Fruit fly (Drosophila melanogaster) whole organism, wandering third instar larva: ENCODE results near the gene gammaCOP.

Experiments used
- Abd-B ChIP-seq: fragments of >200 bp; optimal IDR thresholded peaks from 2 replicates; lab custom pipeline; 2017; ENCODE audit warnings: missing biosample characterization, missing genetic modification characterization
- CG32264 ChIP-seq: fragments of 200-800 bp; sonication (Bioruptor generic); optimal IDR thresholded peaks from 2 replicates; lab custom pipeline; 2016; ENCODE audit warnings: missing biosample characterization, missing genetic modification characterization
- CG9705 ChIP-seq: fragments of 200-800 bp; sonication (Bioruptor generic); optimal IDR thresholded peaks from 2 replicates; lab custom pipeline; 2018; ENCODE audit warnings: missing biosample characterization, mild to moderate bottlenecking, missing genetic modification characterization
- CrebA ChIP-seq: fragments of 200-800 bp; sonication (Bioruptor generic); optimal IDR thresholded peaks from 2 replicates; lab custom pipeline; 2016; ENCODE audit warnings: missing biosample characterization, mild to moderate bottlenecking, missing genetic modification characterization, borderline replicate concordance
- Dfd ChIP-seq: fragments of >200 bp; optimal IDR thresholded peaks from 2 replicates; lab custom pipeline; 2017; ENCODE audit warnings: missing biosample characterization, missing genetic modification characterization
- Dif ChIP-seq: fragments of 200-275, 200-300 bp; sonication (Bioruptor generic); optimal IDR thresholded peaks from 2 replicates; lab custom pipeline; 2018; ENCODE audit warnings: missing biosample characterization, missing genetic modification characterization; ENCODE audit not compliant: partially characterized antibody
- GATAd ChIP-seq: sonication (Bioruptor generic); optimal IDR thresholded peaks from 2 replicates; lab custom pipeline; 2016; ENCODE audit warnings: missing biosample characterization, missing genetic modification characterization
- HLH106 ChIP-seq: fragments of 200-800 bp; optimal IDR thresholded peaks from 3 replicates; lab custom pipeline; 2019; ENCODE audit warnings: missing biosample characterization, mild to moderate bottlenecking, missing genetic modification characterization, moderate library complexity
- Hnf4 ChIP-seq: fragments of 200-800 bp; sonication (Bioruptor generic); optimal IDR thresholded peaks from 2 replicates; lab custom pipeline; 2016; ENCODE audit warnings: missing biosample characterization, mild to moderate bottlenecking, missing genetic modification characterization
- Hr78 ChIP-seq: fragments of >200 bp; optimal IDR thresholded peaks from 2 replicates; lab custom pipeline; 2017; ENCODE audit warnings: missing biosample characterization, missing genetic modification characterization
- Hr83 ChIP-seq: fragments of 200-300 bp; sonication (Bioruptor generic); optimal IDR thresholded peaks from 2 replicates; lab custom pipeline; 2016; ENCODE audit warnings: missing biosample characterization, mild to moderate bottlenecking, missing genetic modification characterization, moderate library complexity; ENCODE audit not compliant: poor library complexity, severe bottlenecking
- Jra ChIP-seq: sonication (Bioruptor generic); optimal IDR thresholded peaks from 2 replicates; lab custom pipeline; 2016; ENCODE audit warnings: missing biosample characterization, missing genetic modification characterization
- Mio ChIP-seq: sonication (Bioruptor generic); optimal IDR thresholded peaks from 2 replicates; lab custom pipeline; 2016; ENCODE audit warnings: missing biosample characterization, missing genetic modification characterization
- Myc ChIP-seq: fragments of >200 bp; optimal IDR thresholded peaks from 2 replicates; lab custom pipeline; 2017
- N ChIP-seq: fragments of >200 bp; optimal IDR thresholded peaks from 2 replicates; lab custom pipeline; 2018; ENCODE audit warnings: missing biosample characterization, missing external identifiers, missing genetic modification characterization
- OdsH ChIP-seq: fragments of 200-800 bp; sonication (Bioruptor generic); optimal IDR thresholded peaks from 2 replicates; lab custom pipeline; 2016; ENCODE audit warnings: missing biosample characterization, mild to moderate bottlenecking, missing genetic modification characterization
- Rel ChIP-seq, 2 experiments: fragments of 200-800 bp; sonication (Bioruptor generic) in 1 of 2; optimal IDR thresholded peaks; 2 replicates in 1 of 2; 3 replicates in 1 of 2; lab custom pipeline; 2016 to 2019; ENCODE audit warnings: mild to moderate bottlenecking in 2 of 2, missing biosample characterization in 2 of 2, missing genetic modification characterization in 2 of 2, moderate library complexity in 1 of 2
- Sp1 ChIP-seq: fragments of 200-800 bp; sonication (Bioruptor generic); optimal IDR thresholded peaks from 3 replicates; lab custom pipeline; 2019; ENCODE audit warnings: missing biosample characterization, mild to moderate bottlenecking, missing genetic modification characterization, moderate library complexity
- br ChIP-seq: fragments of 200-800 bp; sonication (Bioruptor generic); optimal IDR thresholded peaks from 2 replicates; lab custom pipeline; 2016; ENCODE audit warnings: missing biosample characterization, missing genetic modification characterization
- brk ChIP-seq: fragments of 200-800 bp; sonication (Bioruptor generic); optimal IDR thresholded peaks from 2 replicates; lab custom pipeline; 2016; ENCODE audit warnings: missing biosample characterization, mild to moderate bottlenecking, missing genetic modification characterization
- dl ChIP-seq, 2 experiments: fragments of 175-275, 200-275 bp in 1 of 2; fragments of 200-275 bp in 1 of 2; sonication (Bioruptor generic); optimal IDR thresholded peaks; lab custom pipeline; 2018; ENCODE audit warnings: mild to moderate bottlenecking in 2 of 2, missing biosample characterization in 2 of 2, missing genetic modification characterization in 2 of 2, moderate library complexity in 2 of 2; ENCODE audit not compliant: partially characterized antibody in 2 of 2, insufficient read depth in 1 of 2
- dsf ChIP-seq: sonication (Bioruptor generic); optimal IDR thresholded peaks from 2 replicates; lab custom pipeline; 2016; ENCODE audit warnings: missing biosample characterization, missing genetic modification characterization, borderline replicate concordance
- ey ChIP-seq: fragments of 200-800 bp; sonication (Bioruptor generic); optimal IDR thresholded peaks from 2 replicates; lab custom pipeline; 2016; ENCODE audit warnings: missing biosample characterization, missing genetic modification characterization
- foxo ChIP-seq, 2 experiments: fragments of 200-800 bp; sonication (Bioruptor generic); optimal IDR thresholded peaks; 2 replicates in 1 of 2; 3 replicates in 1 of 2; lab custom pipeline; 2016 to 2017; ENCODE audit warnings: missing biosample characterization in 2 of 2, missing genetic modification characterization in 2 of 2
- fru ChIP-seq: fragments of 200-800 bp; sonication (Bioruptor generic); optimal IDR thresholded peaks from 3 replicates; lab custom pipeline; 2016; ENCODE audit warnings: missing biosample characterization, mild to moderate bottlenecking, missing genetic modification characterization
- h ChIP-seq: fragments of 200-800 bp; sonication (Bioruptor generic); optimal IDR thresholded peaks from 3 replicates; lab custom pipeline; 2016; ENCODE audit warnings: missing biosample characterization, mild to moderate bottlenecking, missing genetic modification characterization
- jim ChIP-seq: fragments of 175-275, 200-325 bp; sonication (Bioruptor generic); optimal IDR thresholded peaks from 2 replicates; lab custom pipeline; 2016; ENCODE audit warnings: missing biosample characterization, mild to moderate bottlenecking, missing genetic modification characterization
- lola ChIP-seq: fragments of >200 bp; optimal IDR thresholded peaks from 2 replicates; lab custom pipeline; 2017; ENCODE audit warnings: missing biosample characterization, missing genetic modification characterization
- pan ChIP-seq: fragments of >200 bp; optimal IDR thresholded peaks from 2 replicates; lab custom pipeline; 2017
- psq ChIP-seq: fragments of 200-800 bp; sonication (Bioruptor generic); optimal IDR thresholded peaks from 3 replicates; lab custom pipeline; 2017; ENCODE audit warnings: missing biosample characterization, mild to moderate bottlenecking, missing genetic modification characterization, moderate library complexity
- rgr ChIP-seq: fragments of 200-800 bp; sonication (Bioruptor generic); optimal IDR thresholded peaks from 3 replicates; lab custom pipeline; 2016; ENCODE audit warnings: missing biosample characterization, mild to moderate bottlenecking, missing genetic modification characterization
- sage ChIP-seq: fragments of 200-800 bp; sonication (Bioruptor generic); optimal IDR thresholded peaks from 2 replicates; lab custom pipeline; 2016; ENCODE audit warnings: missing biosample characterization, mild to moderate bottlenecking, missing genetic modification characterization
- sv ChIP-seq: fragments of 200-800 bp; sonication (Bioruptor generic); optimal IDR thresholded peaks from 3 replicates; lab custom pipeline; 2016; ENCODE audit warnings: missing biosample characterization, missing genetic modification characterization
- tai ChIP-seq: sonication (Bioruptor generic); optimal IDR thresholded peaks from 2 replicates; lab custom pipeline; 2016; ENCODE audit warnings: missing biosample characterization, missing genetic modification characterization
- usp ChIP-seq: fragments of >200 bp; optimal IDR thresholded peaks from 2 replicates; lab custom pipeline; 2017; ENCODE audit warnings: missing biosample characterization, missing genetic modification characterization
- woc ChIP-seq: sonication (Bioruptor generic); optimal IDR thresholded peaks from 2 replicates; lab custom pipeline; 2016; ENCODE audit warnings: missing biosample characterization, mild to moderate bottlenecking, missing genetic modification characterization

gammaCOP gene

DNA sequence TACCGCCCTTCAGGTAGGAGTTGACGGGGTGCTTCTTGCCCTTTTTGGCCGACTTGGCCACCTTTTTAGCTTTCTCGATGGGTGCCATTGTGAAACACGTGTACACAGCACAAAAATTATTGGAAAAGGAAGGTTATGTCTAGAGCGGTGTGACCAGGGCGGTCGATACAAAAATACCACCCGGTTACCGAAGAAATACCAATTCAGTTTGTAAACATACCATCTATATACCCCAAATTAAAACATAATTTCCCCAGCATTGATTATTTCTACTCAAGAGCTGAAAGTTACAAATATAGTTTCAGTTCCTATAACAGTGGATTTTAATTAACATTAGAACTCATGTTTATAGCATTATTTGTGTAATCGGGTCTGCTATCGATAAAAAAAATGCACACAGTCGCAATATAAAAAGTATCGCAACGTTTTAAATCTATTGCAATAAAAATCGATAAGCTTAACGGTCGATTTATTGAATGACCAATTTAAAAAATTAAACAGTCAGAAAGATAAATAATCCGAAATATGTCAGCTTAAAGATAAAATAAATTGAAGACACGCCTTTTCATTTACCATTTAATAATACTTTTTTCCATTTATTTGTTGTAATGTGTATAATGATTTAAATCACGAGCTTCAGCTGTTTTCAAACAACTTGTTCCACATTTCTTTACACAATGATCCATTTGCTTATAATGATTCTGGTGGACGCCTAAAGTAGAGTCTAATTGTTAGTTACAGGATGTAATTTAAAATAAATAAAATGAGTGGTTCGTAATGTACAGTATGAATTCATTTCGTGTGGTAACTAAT lies 24.3 kb downstream of the gammaCOP start, which contains the start of gene RpL6:
Gene RpL6, minus strand, starts transcription at position 134 of the 813 bp plus-strand sequence.
- TF ChIP-seq ey (GFP tag; lab: Kevin White, UChicago) (no peak), h (GFP tag; lab: Kevin White, UChicago) (peak; percentile 32), Sp1 (GFP tag; lab: Kevin White, UChicago) (peak; percentile 45), Hnf4 (GFP tag; lab: Kevin White, UChicago) (peak; percentile 35), rgr (no peak), Rel (GFP tag; optimal IDR thresholded peaks at IDR 0.05; lab: Kevin White, UChicago) (no peak), Rel (tag; optimal IDR thresholded peaks at IDR 0.05; lab: Kevin White, UChicago) (peak; percentile 20), usp (GFP tag; lab: Kevin White, UChicago) (no peak), foxo (GFP tag; optimal IDR thresholded peaks at IDR 0.05; lab: Kevin White, UChicago) (peak in 1 of 2 experiments; percentile 30), brk (GFP tag; lab: Kevin White, UChicago) (peak; percentile 70), Jra (peak; percentile 15), Myc (peak; percentile 13), Abd-B (GFP tag; lab: Kevin White, UChicago) (no peak), Hr83 (GFP tag; lab: Kevin White, UChicago) (peak; percentile 15), Dfd (GFP tag; lab: Kevin White, UChicago) (no peak)
- TF ChIP-seq, all 38 proteins: peak for 9

- TF ChIP-seq fru (GFP tag; lab: Kevin White, UChicago) (no peak), OdsH (GFP tag; lab: Kevin White, UChicago) (no peak), dsf (GFP tag; lab: Kevin White, UChicago) (no peak), CrebA (GFP tag; lab: Kevin White, UChicago) (no peak), Mio (GFP tag; lab: Kevin White, UChicago) (no peak), Abd-B (GFP tag; lab: Kevin White, UChicago) (no peak), Dfd (GFP tag; lab: Kevin White, UChicago) (no peak), tai (no peak), h (GFP tag; lab: Kevin White, UChicago) (no peak), usp (GFP tag; lab: Kevin White, UChicago) (no peak), GATAd (GFP tag; lab: Kevin White, UChicago) (no peak), Sp1 (GFP tag; lab: Kevin White, UChicago) (no peak), Hr83 (GFP tag; lab: Kevin White, UChicago) (no peak), woc (GFP tag; lab: Kevin White, UChicago) (no peak), brk (GFP tag; lab: Kevin White, UChicago) (no peak), foxo (GFP tag; optimal IDR thresholded peaks at IDR 0.05; lab: Kevin White, UChicago) (no peak), pan (no peak), psq (GFP tag; lab: Kevin White, UChicago) (no peak), br (GFP tag; lab: Kevin White, UChicago) (no peak), rgr (no peak)
These were observed 25.9 kb downstream of the gammaCOP start for dm6 chr3R:31597736-31598431.

- TF ChIP-seq rgr: no peak
- no peak for TF ChIP-seq ey (GFP tag; lab: Kevin White, UChicago)
- no peak for TF ChIP-seq dl (GFP tag; optimal IDR thresholded peaks at IDR 0.05; lab: Kevin White, UChicago; ENCODE audit: insufficient read depth in 1 of 2, partially characterized antibody in 2 of 2)
- no peak for TF ChIP-seq brk (GFP tag; lab: Kevin White, UChicago)
- TF ChIP-seq N: no peak
- no peak for TF ChIP-seq OdsH (GFP tag; lab: Kevin White, UChicago)
- TF ChIP-seq Hnf4 (GFP tag; lab: Kevin White, UChicago): peak; percentile 44
- TF ChIP-seq sage (GFP tag; lab: Kevin White, UChicago): peak; percentile 43
- peak; percentile 23 for TF ChIP-seq Hr83 (GFP tag; lab: Kevin White, UChicago)
- TF ChIP-seq sv (GFP tag; lab: Kevin White, UChicago): no peak
- TF ChIP-seq woc (GFP tag; lab: Kevin White, UChicago): no peak
- no peak for TF ChIP-seq Dif (GFP tag; lab: Kevin White, UChicago)
- no peak for TF ChIP-seq CG32264 (GFP tag; lab: Kevin White, UChicago)
- TF ChIP-seq pan: no peak
- no peak for TF ChIP-seq jim (GFP tag; lab: Kevin White, UChicago)
- TF ChIP-seq psq (GFP tag; lab: Kevin White, UChicago): no peak
- TF ChIP-seq CrebA (GFP tag; lab: Kevin White, UChicago): no peak
- TF ChIP-seq HLH106 (tag; lab: Kevin White, UChicago): no peak
- TF ChIP-seq Sp1 (GFP tag; lab: Kevin White, UChicago): peak; percentile 48
- TF ChIP-seq br (GFP tag; lab: Kevin White, UChicago): peak; percentile 69
- no peak for TF ChIP-seq fru (GFP tag; lab: Kevin White, UChicago)
- TF ChIP-seq lola (GFP tag; lab: Kevin White, UChicago): no peak
- TF ChIP-seq Jra: no peak
- TF ChIP-seq Mio (GFP tag; lab: Kevin White, UChicago): no peak
- TF ChIP-seq h (GFP tag; lab: Kevin White, UChicago): peak; percentile 35
- no peak for TF ChIP-seq foxo (GFP tag; optimal IDR thresholded peaks at IDR 0.05; lab: Kevin White, UChicago)
- no peak for TF ChIP-seq CG9705 (GFP tag; lab: Kevin White, UChicago)
- no peak for TF ChIP-seq Hr78 (GFP tag; lab: Kevin White, UChicago)
- TF ChIP-seq Dfd (GFP tag; lab: Kevin White, UChicago): no peak
- TF ChIP-seq Abd-B (GFP tag; lab: Kevin White, UChicago): no peak
- TF ChIP-seq Rel (GFP tag; optimal IDR thresholded peaks at IDR 0.05; lab: Kevin White, UChicago): peak; percentile 30
- TF ChIP-seq Rel (tag; optimal IDR thresholded peaks at IDR 0.05; lab: Kevin White, UChicago): no peak
These were observed 27.8 kb downstream of the gammaCOP start for dm6 chr3R:31599538-31600313.
